Worm (Caenorhabditis elegans): ENCODE data around the gene mltn-7.

DNA sequence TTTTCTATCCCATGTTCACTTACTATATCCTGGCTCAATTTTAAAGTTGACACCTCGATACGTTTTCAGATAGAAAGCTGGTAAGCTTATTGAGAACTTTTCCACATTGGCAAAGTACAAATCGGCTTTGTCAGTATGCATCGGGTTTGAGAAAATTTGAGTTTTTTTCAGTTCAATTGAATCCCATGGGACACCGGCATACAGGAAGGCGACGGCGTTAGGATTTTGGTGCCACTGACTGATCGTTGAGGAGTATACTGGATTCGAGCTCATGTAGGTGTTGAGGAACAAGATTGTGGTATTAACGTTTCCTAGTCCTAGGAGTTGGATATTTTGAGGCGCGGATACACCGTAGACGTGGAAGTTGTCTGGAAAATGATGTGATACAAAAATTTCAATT lies 42.7 kb downstream of the mltn-7 start:
- TF ChIP-seq ztf-3 (GFP tag; optimal IDR thresholded peaks at IDR 0.05) (no peak), Y79H2A.3 (GFP tag; conservative IDR thresholded peaks at IDR 0.05) (no peak), unc-62 (GFP tag; optimal IDR thresholded peaks at IDR 0.05) (no peak), rpc-1 (optimal IDR thresholded peaks at IDR 0.05) (no peak), rpc-1 (tag; optimal IDR thresholded peaks at IDR 0.05) (no peak), ztf-18 (tag; optimal IDR thresholded peaks at IDR 0.05) (no peak), Y95B8A.8 (GFP tag; IDR thresholded peaks at IDR 0.05) (no peak), chd-7 (tag; optimal IDR thresholded peaks at IDR 0.05) (no peak), pha-4 (tag; optimal IDR thresholded peaks at IDR 0.05) (no peak)
